Worm (Caenorhabditis elegans) whole organism, late embryonic: ENCODE measurements around the gene C53A5.17.

ENCODE experiments used
- C08G9.2 ChIP-seq: sonication (generic microtip); optimal IDR thresholded peaks from 2 replicates; lab custom pipeline; 2016; ENCODE audit warnings: mild to moderate bottlenecking, missing genetic modification characterization, moderate library complexity, missing compliant biosample characterization
- T23F11.4 ChIP-seq: fragments of 200-800 bp; sonication (Bioruptor generic); optimal IDR thresholded peaks from 2 replicates; lab custom pipeline; 2018; ENCODE audit warnings: mild to moderate bottlenecking, missing genetic modification characterization, missing compliant biosample characterization
- ama-1 ChIP-seq: fragments of 150-350 bp; optimal IDR thresholded peaks from 2 replicates; lab custom pipeline; 2014
- ceh-14 ChIP-seq: sonication (generic microtip); optimal IDR thresholded peaks from 2 replicates; lab custom pipeline; 2016; ENCODE audit warnings: missing genotype, missing genetic modification characterization, missing compliant biosample characterization
- ceh-18 ChIP-seq: sonication (generic microtip); optimal IDR thresholded peaks from 2 replicates; lab custom pipeline; 2016; ENCODE audit warnings: missing genetic modification characterization, missing compliant biosample characterization
- ceh-31 ChIP-seq: sonication (generic microtip); optimal IDR thresholded peaks from 2 replicates; lab custom pipeline; 2016; ENCODE audit warnings: missing genetic modification characterization, missing compliant biosample characterization
- ceh-34 ChIP-seq: sonication (generic microtip); optimal IDR thresholded peaks from 2 replicates; lab custom pipeline; 2016; ENCODE audit warnings: mild to moderate bottlenecking, missing genetic modification characterization, missing compliant biosample characterization
- ceh-45 ChIP-seq: fragments of 200-800 bp; sonication (Bioruptor generic); IDR thresholded peaks from 2 replicates; pipeline ENCODE4 v1.3.6; 2022; ENCODE audit warnings: missing genetic modification reagents, missing genetic modification characterization, missing compliant biosample characterization
- ceh-48 ChIP-seq: sonication (generic microtip); optimal IDR thresholded peaks from 2 replicates; lab custom pipeline; 2016; ENCODE audit warnings: missing genetic modification characterization, inconsistent platforms, missing compliant biosample characterization
- ceh-6 ChIP-seq: fragments of 200-800 bp; sonication (Bioruptor generic); optimal IDR thresholded peaks from 2 replicates; lab custom pipeline; 2018; ENCODE audit warnings: mild to moderate bottlenecking, missing genetic modification characterization, missing compliant biosample characterization
- ceh-9 ChIP-seq: sonication (generic microtip); optimal IDR thresholded peaks from 2 replicates; lab custom pipeline; 2016; ENCODE audit warnings: mild to moderate bottlenecking, missing genetic modification characterization, inconsistent platforms, missing compliant biosample characterization
- che-1 ChIP-seq: sonication (generic microtip); optimal IDR thresholded peaks from 2 replicates; lab custom pipeline; 2016; ENCODE audit warnings: mild to moderate bottlenecking, missing genetic modification characterization, missing compliant biosample characterization
- dmd-4 ChIP-seq: sonication (generic microtip); optimal IDR thresholded peaks from 2 replicates; lab custom pipeline; 2016; ENCODE audit warnings: borderline replicate concordance, missing genetic modification characterization, missing compliant biosample characterization
- eyg-1 ChIP-seq: sonication (generic microtip); optimal IDR thresholded peaks from 2 replicates; lab custom pipeline; 2016; ENCODE audit warnings: missing genotype, missing genetic modification characterization, missing compliant biosample characterization
- fax-1 ChIP-seq: sonication (generic microtip); optimal IDR thresholded peaks from 2 replicates; lab custom pipeline; 2016; ENCODE audit warnings: missing genotype, missing genetic modification characterization, missing compliant biosample characterization
- gmeb-2 ChIP-seq: sonication (generic microtip); optimal IDR thresholded peaks from 2 replicates; lab custom pipeline; 2016; ENCODE audit warnings: missing genetic modification characterization, inconsistent platforms, missing compliant biosample characterization
- hlh-13 ChIP-seq: fragments of 200-800 bp; sonication (Bioruptor generic); optimal IDR thresholded peaks from 2 replicates; lab custom pipeline; 2018; ENCODE audit warnings: mild to moderate bottlenecking, missing genetic modification characterization, missing compliant biosample characterization
- hlh-15 ChIP-seq: sonication (generic microtip); optimal IDR thresholded peaks from 2 replicates; lab custom pipeline; 2016; ENCODE audit warnings: missing genetic modification characterization, missing compliant biosample characterization
- lim-6 ChIP-seq: sonication (generic microtip); optimal IDR thresholded peaks from 2 replicates; lab custom pipeline; 2016; ENCODE audit warnings: missing genetic modification characterization, missing compliant biosample characterization
- mec-3 ChIP-seq: sonication (generic microtip); optimal IDR thresholded peaks from 2 replicates; lab custom pipeline; 2016; ENCODE audit warnings: borderline replicate concordance, missing genetic modification characterization, missing compliant biosample characterization
- nfya-1 ChIP-seq: sonication (generic microtip); optimal IDR thresholded peaks from 2 replicates; lab custom pipeline; 2017; ENCODE audit warnings: missing genetic modification characterization, mild to moderate bottlenecking, missing compliant biosample characterization, antibody characterized with exemption, moderate library complexity
- nhr-232 ChIP-seq: sonication (generic microtip); optimal IDR thresholded peaks from 2 replicates; lab custom pipeline; 2016; ENCODE audit warnings: missing genetic modification characterization, missing compliant biosample characterization
- odd-2 ChIP-seq: sonication (generic microtip); optimal IDR thresholded peaks from 2 replicates; lab custom pipeline; 2017; ENCODE audit warnings: antibody characterized with exemption, mild to moderate bottlenecking, missing genetic modification characterization, missing compliant biosample characterization
- pha-2 ChIP-seq: sonication (generic microtip); optimal IDR thresholded peaks from 2 replicates; lab custom pipeline; 2017; ENCODE audit warnings: mild to moderate bottlenecking, missing genetic modification characterization, missing compliant biosample characterization
- pha-4 ChIP-seq: fragments of 150-350 bp; optimal IDR thresholded peaks from 2 replicates; lab custom pipeline; 2018; ENCODE audit warnings: missing biosample characterization, missing genetic modification reagents, missing genetic modification characterization
- pqm-1 ChIP-seq: sonication (generic microtip); optimal IDR thresholded peaks from 2 replicates; lab custom pipeline; 2016; ENCODE audit warnings: missing genetic modification characterization, missing compliant biosample characterization
- ref-2 ChIP-seq: sonication (generic microtip); optimal IDR thresholded peaks from 2 replicates; lab custom pipeline; 2016; ENCODE audit warnings: missing genetic modification characterization, missing compliant biosample characterization
- rnt-1 ChIP-seq: sonication (generic microtip); optimal IDR thresholded peaks from 2 replicates; lab custom pipeline; 2016; ENCODE audit warnings: missing genetic modification characterization, missing compliant biosample characterization
- sdc-2 ChIP-seq: sonication (generic microtip); optimal IDR thresholded peaks from 2 replicates; lab custom pipeline; 2016; ENCODE audit warnings: missing genotype, missing genetic modification characterization, missing compliant biosample characterization
- sox-4 ChIP-seq: sonication (generic microtip); optimal IDR thresholded peaks from 2 replicates; lab custom pipeline; 2017; ENCODE audit warnings: mild to moderate bottlenecking, missing genetic modification characterization, inconsistent platforms, missing compliant biosample characterization
- tbx-2 ChIP-seq: sonication (generic microtip); optimal IDR thresholded peaks from 2 replicates; lab custom pipeline; 2016; ENCODE audit warnings: missing genetic modification characterization, missing compliant biosample characterization
- unc-42 ChIP-seq: sonication (generic microtip); optimal IDR thresholded peaks from 2 replicates; lab custom pipeline; 2016; ENCODE audit warnings: missing genotype, missing genetic modification characterization, missing compliant biosample characterization
- zip-5 ChIP-seq: sonication (generic microtip); optimal IDR thresholded peaks from 2 replicates; lab custom pipeline; 2016; ENCODE audit warnings: missing genetic modification characterization, missing compliant biosample characterization

C53A5.17 gene

DNA sequence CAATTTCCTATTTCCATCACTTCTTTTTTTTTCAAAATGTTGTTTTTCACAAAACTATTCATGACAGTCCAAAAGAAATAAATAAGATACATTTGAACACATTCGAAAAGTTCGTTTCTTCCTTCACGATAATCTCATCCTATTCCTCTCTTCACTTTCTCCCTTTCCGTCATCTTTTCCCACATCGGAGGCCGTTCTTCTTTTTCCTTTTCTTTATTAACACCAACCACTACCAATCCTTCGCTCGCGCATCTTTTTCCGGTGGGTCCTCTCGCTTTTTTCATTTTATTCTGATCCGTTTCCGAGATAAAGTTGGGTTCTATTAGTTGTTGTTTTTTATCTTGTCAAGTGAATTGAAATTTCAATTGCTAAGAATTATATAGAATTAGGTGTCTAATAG is 25.4 kb downstream of the C53A5.17 start:
- no peak for TF ChIP-seq sdc-2
- no peak for TF ChIP-seq ceh-9 (tag; lab: Kevin White, UChicago)
- TF ChIP-seq pqm-1 (tag; lab: Kevin White, UChicago), result no peak
- no peak for TF ChIP-seq unc-42 (tag; lab: Kevin White, UChicago)
- no peak for TF ChIP-seq ceh-34
- TF ChIP-seq ref-2, result no peak

DNA sequence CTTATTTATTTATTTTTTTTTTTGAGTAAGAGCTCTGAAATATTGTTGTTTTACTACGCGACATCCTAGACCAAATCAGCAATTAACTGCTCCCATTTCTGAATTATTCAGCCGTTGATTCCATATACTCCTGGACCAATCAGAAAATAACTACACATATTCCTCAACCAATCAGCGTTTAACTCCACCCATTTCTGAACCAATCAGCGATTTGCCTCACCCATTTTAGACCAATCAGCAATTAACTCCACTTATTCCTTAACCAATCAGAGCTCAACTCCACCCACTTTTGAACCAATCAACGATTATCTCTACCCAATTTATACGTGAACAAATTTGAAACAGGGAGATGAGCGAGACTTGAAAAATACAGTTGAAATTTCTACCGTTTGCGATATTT is 27.2 kb downstream of the C53A5.17 start:
- TF ChIP-seq ceh-6 (GFP tag; lab: Kevin White, UChicago) (no peak), pha-4 (tag; lab: Kevin White, UChicago) (no peak), hlh-13 (GFP tag; lab: Kevin White, UChicago) (no peak), nfya-1 (peak; percentile 84)

DNA sequence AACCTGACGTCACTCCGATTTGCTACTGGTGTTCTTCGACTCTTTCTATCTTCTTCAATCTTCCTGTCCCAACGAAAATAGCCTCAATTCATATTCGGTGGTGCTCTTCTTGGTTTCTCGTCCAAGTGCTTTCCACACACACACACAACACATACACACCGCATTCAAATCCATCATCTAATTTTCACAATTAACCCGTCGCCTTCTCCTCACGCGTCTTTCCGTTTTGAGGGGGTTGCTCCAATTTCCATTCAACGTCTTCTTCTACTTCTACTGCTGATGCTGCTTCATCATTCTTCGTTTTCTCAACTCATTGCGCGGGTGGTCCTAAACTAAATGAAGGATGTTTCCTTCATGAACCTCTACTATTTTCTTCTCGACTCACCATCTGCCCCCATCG is 29.8 kb downstream of the C53A5.17 start:
- TF ChIP-seq unc-42 (tag; lab: Kevin White, UChicago) (peak; percentile 87), T23F11.4 (GFP tag; lab: Kevin White, UChicago) (no peak), nhr-232 (no peak), gmeb-2 (tag; lab: Kevin White, UChicago) (no peak), C08G9.2 (tag; lab: Kevin White, UChicago) (peak; percentile 23), ceh-14 (tag; lab: Kevin White, UChicago) (peak; percentile 35), odd-2 (tag; lab: Kevin White, UChicago) (no peak), mec-3 (tag; lab: Kevin White, UChicago) (no peak), ama-1 (lab: Kevin White, UChicago) (no peak), ceh-45 (GFP tag; lab: Robert Waterston, UW) (no peak), pha-4 (tag; lab: Kevin White, UChicago) (no peak), rnt-1 (tag; lab: Kevin White, UChicago) (no peak), lim-6 (no peak), ceh-31 (tag; lab: Kevin White, UChicago) (peak; percentile 24), dmd-4 (tag; lab: Kevin White, UChicago) (no peak), hlh-15 (tag; lab: Kevin White, UChicago) (no peak), zip-5 (tag; lab: Kevin White, UChicago) (no peak), tbx-2 (tag; lab: Kevin White, UChicago) (peak; percentile 46)
- TF ChIP-seq, all 69 proteins: peak for 5

ce11 chrV:14484582-14484981 is 36.3 kb downstream of the C53A5.17 start, which contains the start of gene R02D5.4:
R02D5.4 (minus strand) TSS chrV:14484682.
- TF ChIP-seq ceh-18 (tag; lab: Kevin White, UChicago) (no peak), ceh-48 (tag; lab: Kevin White, UChicago) (no peak), fax-1 (tag; lab: Kevin White, UChicago) (no peak), sox-4 (tag; lab: Kevin White, UChicago) (no peak), pha-2 (tag; lab: Kevin White, UChicago) (no peak), ceh-34 (no peak), ceh-6 (GFP tag; lab: Kevin White, UChicago) (no peak), nfya-1 (no peak), C08G9.2 (tag; lab: Kevin White, UChicago) (no peak), che-1 (tag; lab: Kevin White, UChicago) (no peak), pqm-1 (tag; lab: Kevin White, UChicago) (no peak), ref-2 (no peak)
- TF ChIP-seq, all 69 proteins: peak for 0

- TF ChIP-seq eyg-1, result no peak
Observed at ce11 chrV:14482728-14483210, 38.1 kb downstream of the C53A5.17 start, which contains the start of gene R02D5.3. R02D5.3 (plus strand) TSS chrV:14483160.
